Worm (Caenorhabditis elegans): ENCODE data around the gene lpin-1.

Gene lpin-1

DNA sequence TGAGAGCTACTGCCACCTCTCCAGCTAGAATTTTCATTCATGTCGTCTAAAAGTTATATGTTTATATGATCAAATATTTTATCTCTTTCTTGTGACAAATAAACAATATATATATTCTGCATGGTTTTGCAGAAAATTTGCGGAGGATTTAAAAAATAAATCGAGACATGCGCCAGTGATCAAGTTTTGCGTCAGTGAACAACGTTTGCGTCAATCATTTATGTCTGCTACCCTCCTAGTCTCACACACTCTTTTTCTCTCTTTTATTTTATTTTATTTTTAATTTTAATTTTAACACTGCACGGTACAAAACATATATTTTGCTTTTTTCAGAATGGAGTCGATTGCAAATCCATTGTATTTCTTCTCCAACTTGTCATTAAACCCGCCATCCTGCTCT lies 24.6 kb upstream of the lpin-1 start, which contains the start of the genes tag-65 and ccz-1:
Gene tag-65 (minus strand): TSS at position 46 of the 400 bp plus-strand sequence.
Gene ccz-1 (plus strand): TSS at position 334 of the 400 bp plus-strand sequence.
- peak; percentile 45 for TF ChIP-seq F13C5.2 (tag; optimal IDR thresholded peaks at IDR 0.05)
- no peak for TF ChIP-seq scrt-1 (GFP tag; IDR thresholded peaks at IDR 0.05)

DNA sequence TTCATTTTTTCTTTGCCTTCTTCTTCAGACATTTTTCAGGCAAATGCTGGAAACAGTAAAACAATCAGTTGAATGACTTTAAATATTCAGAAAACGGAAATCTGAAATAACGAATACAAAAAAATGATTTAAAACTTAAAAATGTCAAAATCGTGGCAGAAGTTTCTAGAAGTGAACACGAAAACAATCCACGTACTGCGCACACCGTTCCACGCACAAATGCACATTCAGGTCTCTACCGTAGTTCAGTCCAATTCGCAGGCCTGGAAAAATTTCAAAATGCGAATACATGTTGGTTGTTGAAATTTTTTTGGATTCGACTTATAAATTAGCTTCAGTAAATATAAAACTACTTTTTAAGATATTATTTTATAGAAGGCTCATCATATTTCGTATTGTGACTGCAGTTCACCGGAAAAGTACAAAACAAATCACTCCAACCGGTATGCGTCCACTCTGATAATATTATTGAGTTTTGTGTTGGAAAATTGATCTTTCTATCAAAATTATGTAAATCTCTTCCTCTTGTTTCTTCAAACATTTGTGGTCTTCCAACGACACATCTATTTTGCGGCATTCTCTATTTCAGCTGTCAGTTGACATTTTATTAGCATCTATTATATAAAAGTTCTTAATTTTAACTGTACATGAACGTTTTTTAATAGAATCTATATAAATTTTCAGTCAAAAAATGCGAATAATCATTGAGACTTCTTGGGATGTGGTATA lies 18.1 kb upstream of the lpin-1 start, which contains the start of the genes mip-2 and F58G11.4:
Gene mip-2 (minus strand): TSS at position 48 of the 729 bp plus-strand sequence.
Gene F58G11.4 (plus strand): TSS at position 679 of the 729 bp plus-strand sequence.
- TF ChIP-seq scrt-1 (GFP tag; IDR thresholded peaks at IDR 0.05) (no peak), ceh-13 (GFP tag; optimal IDR thresholded peaks at IDR 0.05) (no peak), ets-7 (tag; optimal IDR thresholded peaks at IDR 0.05) (no peak), pes-1 (GFP tag; IDR thresholded peaks at IDR 0.05) (no peak), flt-1 (GFP tag; IDR thresholded peaks at IDR 0.05) (no peak), aly-1 (tag; optimal IDR thresholded peaks at IDR 0.05) (no peak), tra-4 (tag; optimal IDR thresholded peaks at IDR 0.05) (no peak), ceh-36 (tag; optimal IDR thresholded peaks at IDR 0.05) (no peak), B0310.2 (tag; optimal IDR thresholded peaks at IDR 0.05) (no peak), F13C5.2 (tag; optimal IDR thresholded peaks at IDR 0.05) (no peak), ama-1 (optimal IDR thresholded peaks at IDR 0.05) (no peak), hnd-1 (tag; optimal IDR thresholded peaks at IDR 0.05) (no peak), hmg-4 (GFP tag; optimal IDR thresholded peaks at IDR 0.05) (no peak), hmbx-1 (tag; optimal IDR thresholded peaks at IDR 0.05) (no peak), tbx-37 (GFP tag; conservative IDR thresholded peaks at IDR 0.05) (no peak), sea-1 (GFP tag; conservative IDR thresholded peaks at IDR 0.05) (no peak)

ce11 chrV:13669170-13669569 lies 15.2 kb upstream of the lpin-1 start:
- no peak for TF ChIP-seq ama-1 (optimal IDR thresholded peaks at IDR 0.05)
- no peak for TF ChIP-seq sea-1 (GFP tag; conservative IDR thresholded peaks at IDR 0.05)
- TF ChIP-seq tra-4 (tag; optimal IDR thresholded peaks at IDR 0.05): no peak
- no peak for TF ChIP-seq scrt-1 (GFP tag; IDR thresholded peaks at IDR 0.05)

ce11 chrV:13668337-13668736 lies 14.4 kb upstream of the lpin-1 start:
- no peak for TF ChIP-seq flt-1 (GFP tag; IDR thresholded peaks at IDR 0.05)
- no peak for TF ChIP-seq tbx-37 (GFP tag; conservative IDR thresholded peaks at IDR 0.05)
- no peak for TF ChIP-seq F13C5.2 (tag; optimal IDR thresholded peaks at IDR 0.05)
- no peak for TF ChIP-seq hmbx-1 (tag; optimal IDR thresholded peaks at IDR 0.05)
- TF ChIP-seq pes-1 (GFP tag; IDR thresholded peaks at IDR 0.05): 0 out of 2 replicates have a peak, but pooled peaks have one; percentile 18

DNA sequence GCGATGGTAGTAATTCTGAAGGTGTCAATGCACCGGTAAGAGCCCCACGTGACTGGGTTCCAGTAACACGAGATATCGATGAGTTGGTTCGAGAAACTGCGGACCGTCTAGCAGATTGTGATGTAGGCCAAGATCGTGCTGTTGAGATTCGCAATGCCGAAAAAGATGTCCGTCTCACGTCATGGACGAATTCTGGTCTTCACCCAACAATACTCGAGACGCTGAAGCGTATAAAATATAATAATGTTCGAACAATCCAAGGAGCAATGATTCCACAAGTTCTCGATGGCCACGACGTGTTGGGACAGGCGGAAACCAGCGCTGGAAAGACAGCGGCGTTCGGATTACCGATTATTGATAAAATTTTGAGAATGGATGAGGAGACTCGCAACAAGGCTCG lies 12.5 kb upstream of the lpin-1 start:
- TF ChIP-seq hmg-4 (GFP tag; optimal IDR thresholded peaks at IDR 0.05): no peak

ce11 chrV:13665089-13665488 lies 11.2 kb upstream of the lpin-1 start, which contains the start of gene rde-12:
Gene rde-12 (plus strand): TSS chrV:13665389.
- TF ChIP-seq pes-1 (GFP tag; IDR thresholded peaks at IDR 0.05): no peak
- TF ChIP-seq flt-1 (GFP tag; IDR thresholded peaks at IDR 0.05): no peak
- no peak for TF ChIP-seq ceh-36 (tag; optimal IDR thresholded peaks at IDR 0.05)
- TF ChIP-seq tbx-37 (GFP tag; conservative IDR thresholded peaks at IDR 0.05): no peak
- TF ChIP-seq hmg-4 (GFP tag; optimal IDR thresholded peaks at IDR 0.05): no peak
- no peak for TF ChIP-seq tbx-11 (GFP tag; IDR thresholded peaks at IDR 0.05)
- no peak for TF ChIP-seq F13C5.2 (tag; optimal IDR thresholded peaks at IDR 0.05)
- no peak for TF ChIP-seq ama-1 (optimal IDR thresholded peaks at IDR 0.05)
- no peak for TF ChIP-seq ets-7 (tag; optimal IDR thresholded peaks at IDR 0.05)
- TF ChIP-seq aly-1 (tag; optimal IDR thresholded peaks at IDR 0.05): no peak
- TF ChIP-seq hmbx-1 (tag; optimal IDR thresholded peaks at IDR 0.05): no peak
- TF ChIP-seq sea-1 (GFP tag; conservative IDR thresholded peaks at IDR 0.05): no peak
- TF ChIP-seq tra-4 (tag; optimal IDR thresholded peaks at IDR 0.05): no peak
- no peak for TF ChIP-seq scrt-1 (GFP tag; IDR thresholded peaks at IDR 0.05)
- no peak for TF ChIP-seq hnd-1 (tag; optimal IDR thresholded peaks at IDR 0.05)
- no peak for TF ChIP-seq ceh-13 (GFP tag; optimal IDR thresholded peaks at IDR 0.05)
- TF ChIP-seq B0310.2 (tag; optimal IDR thresholded peaks at IDR 0.05): no peak

ce11 chrV:13664340-13664916 lies 10.5 kb upstream of the lpin-1 start:
- TF ChIP-seq tbx-11 (GFP tag; IDR thresholded peaks at IDR 0.05) (no peak), sea-1 (GFP tag; conservative IDR thresholded peaks at IDR 0.05) (no peak), flt-1 (GFP tag; IDR thresholded peaks at IDR 0.05) (no peak), ama-1 (optimal IDR thresholded peaks at IDR 0.05) (no peak), scrt-1 (GFP tag; IDR thresholded peaks at IDR 0.05) (no peak), ets-7 (tag; optimal IDR thresholded peaks at IDR 0.05) (no peak), aly-1 (tag; optimal IDR thresholded peaks at IDR 0.05) (no peak), hmbx-1 (tag; optimal IDR thresholded peaks at IDR 0.05) (no peak), hnd-1 (tag; optimal IDR thresholded peaks at IDR 0.05) (no peak), F13C5.2 (tag; optimal IDR thresholded peaks at IDR 0.05) (no peak), tbx-37 (GFP tag; conservative IDR thresholded peaks at IDR 0.05) (no peak), pes-1 (GFP tag; IDR thresholded peaks at IDR 0.05) (no peak), ceh-36 (tag; optimal IDR thresholded peaks at IDR 0.05) (no peak), B0310.2 (tag; optimal IDR thresholded peaks at IDR 0.05) (no peak), hmg-4 (GFP tag; optimal IDR thresholded peaks at IDR 0.05) (no peak), tra-4 (tag; optimal IDR thresholded peaks at IDR 0.05) (no peak)

Measured in whole organism, early embryonic.